Worm (Caenorhabditis elegans) whole organism, L4 larva: ENCODE results near the gene T08A11.1.
A peak's percentile ranks its signal among the peaks of the same experiment; 100 is the strongest.

Source experiments
- F10B5.3 ChIP-seq: sonication (generic microtip); optimal IDR thresholded peaks from 2 replicates; lab custom pipeline; 2016; ENCODE audit warnings: mild to moderate bottlenecking, missing genetic modification characterization, missing compliant biosample characterization
- R02D3.7 ChIP-seq: fragments of 150-350 bp; sonication (generic microtip); optimal IDR thresholded peaks from 3 replicates; lab custom pipeline; 2014; ENCODE audit warnings: missing biosample characterization, missing genetic modification characterization
- T20F7.1 ChIP-seq: fragments of 200-800 bp; sonication (Bioruptor generic); optimal IDR thresholded peaks from 2 replicates; lab custom pipeline; 2018; ENCODE audit warnings: mild to moderate bottlenecking, missing genetic modification characterization, missing compliant biosample characterization
- Y48G9A.11 ChIP-seq: fragments of 200-800 bp; sonication (Bioruptor generic); IDR thresholded peaks from 2 replicates; pipeline ENCODE4 v1.3.6; 2022; ENCODE audit warnings: missing genetic modification reagents, missing genetic modification characterization, missing compliant biosample characterization
- daf-16 ChIP-seq, 3 experiments: sonication (generic microtip); optimal IDR thresholded peaks; 2 replicates each; lab custom pipeline; 2016 to 2017; ENCODE audit warnings: missing genetic modification characterization in 3 of 3, missing genetic modification reagents in 3 of 3, mild to moderate bottlenecking in 2 of 3, missing compliant biosample characterization in 2 of 3, missing biosample characterization in 1 of 3, moderate library complexity in 1 of 3
- lsy-2 ChIP-seq, 2 experiments: fragments of 150-350 bp in 1 of 2; sonication (generic microtip) in 1 of 2; optimal IDR thresholded peaks; 2 replicates each; lab custom pipeline; 2014 to 2017; ENCODE audit warnings: missing biosample characterization in 2 of 2, missing genetic modification characterization in 2 of 2
- mes-2 ChIP-seq: sonication (generic microtip); optimal IDR thresholded peaks from 2 replicates; lab custom pipeline; 2016; ENCODE audit warnings: missing genotype, mild to moderate bottlenecking, missing genetic modification characterization, missing compliant biosample characterization; ENCODE audit not compliant: poor library complexity, severe bottlenecking
- nhr-48 ChIP-seq: sonication (generic microtip); optimal IDR thresholded peaks from 2 replicates; lab custom pipeline; 2016; ENCODE audit warnings: mild to moderate bottlenecking, missing genetic modification characterization, missing compliant biosample characterization
- nhr-77 ChIP-seq: fragments of 150-350 bp; optimal IDR thresholded peaks from 2 replicates; lab custom pipeline; 2014; ENCODE audit warnings: missing biosample characterization, missing genetic modification characterization
- snpc-4 ChIP-seq: fragments of 150-350 bp; optimal IDR thresholded peaks from 2 replicates; lab custom pipeline; 2014; ENCODE audit warnings: missing biosample characterization, missing genetic modification characterization
- zip-2 ChIP-seq: fragments of 150-350 bp; optimal IDR thresholded peaks from 2 replicates; lab custom pipeline; 2014; ENCODE audit warnings: missing biosample characterization, missing genetic modification characterization

The T08A11.1 gene

DNA sequence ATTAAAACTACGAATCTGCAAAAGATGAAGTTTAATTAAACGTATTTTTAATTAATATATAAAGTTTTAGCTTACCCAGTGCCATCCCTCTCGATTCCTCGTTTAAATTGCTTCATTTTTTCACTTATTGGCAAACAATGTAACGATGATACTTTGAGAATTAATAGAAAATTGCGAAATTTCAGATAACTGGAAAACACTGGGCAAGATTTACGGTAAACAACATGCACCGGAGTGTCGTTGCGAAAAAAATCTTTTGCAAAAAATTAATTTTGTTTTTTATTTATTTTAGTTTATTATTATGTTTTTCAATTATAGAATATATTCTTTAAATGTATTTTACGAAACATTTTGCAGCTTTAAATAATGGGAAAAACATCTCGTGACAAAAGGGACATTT lies 58.9 kb downstream of the T08A11.1 start, which contains the start of the genes pelo-1 and R74.7:
pelo-1 (minus strand) TSS at position 151 of the 400 bp plus-strand sequence.
R74.7 (plus strand) TSS at position 358 of the 400 bp plus-strand sequence.
- TF ChIP-seq snpc-4 (tag; lab: Kevin White, UChicago) (no peak), Y48G9A.11 (GFP tag; lab: Robert Waterston, UW) (peak; percentile 61), daf-16 (GFP tag; optimal IDR thresholded peaks at IDR 0.05; lab: Kevin White, UChicago) (no peak), daf-16 (tag; optimal IDR thresholded peaks at IDR 0.05; lab: Kevin White, UChicago) (peak; percentile 21), F10B5.3 (tag; lab: Kevin White, UChicago) (no peak), zip-2 (tag; lab: Kevin White, UChicago) (peak; percentile 2), lsy-2 (tag; optimal IDR thresholded peaks at IDR 0.05; lab: Kevin White, UChicago) (peak in 1 of 2 experiments; percentile 65), T20F7.1 (GFP tag; lab: Kevin White, UChicago) (peak; percentile 95), R02D3.7 (tag; lab: Kevin White, UChicago) (peak; percentile 69), nhr-77 (peak; percentile 11), nhr-48 (tag; lab: Kevin White, UChicago) (no peak), mes-2 (peak; percentile 33)
